Worm (Caenorhabditis elegans) whole organism, young adult: Measurements from ENCODE around the gene F35H8.12.
A peak's percentile ranks its signal among the peaks of the same experiment; 100 is the strongest.

Source experiments
- B0019.2 ChIP-seq: fragments of 200-800 bp; sonication (Bioruptor generic); conservative IDR thresholded peaks from 2 replicates; pipeline ENCODE4 v1.3.6; 2022; ENCODE audit warnings: missing genetic modification reagents, missing genetic modification characterization, missing compliant biosample characterization
- C06A6.2 ChIP-seq: fragments of 200-800 bp; sonication (Bioruptor generic); conservative IDR thresholded peaks from 2 replicates; pipeline ENCODE4 v1.3.6; 2022; ENCODE audit warnings: missing genetic modification characterization, missing compliant biosample characterization
- F10E7.11 ChIP-seq: sonication (generic microtip); optimal IDR thresholded peaks from 2 replicates; lab custom pipeline; 2017; ENCODE audit warnings: mild to moderate bottlenecking, missing genetic modification characterization, moderate library complexity, missing compliant biosample characterization
- F23B12.7 ChIP-seq: sonication (generic microtip); optimal IDR thresholded peaks from 2 replicates; lab custom pipeline; 2017; ENCODE audit warnings: missing genetic modification characterization, mild to moderate bottlenecking, missing compliant biosample characterization, antibody characterized with exemption, moderate library complexity; ENCODE audit not compliant: insufficient read depth
- F33H1.4 ChIP-seq: fragments of 200-800 bp; sonication (Bioruptor generic); IDR thresholded peaks from 2 replicates; pipeline ENCODE4 v1.3.6; 2022; ENCODE audit warnings: missing genetic modification reagents, missing genetic modification characterization, missing compliant biosample characterization
- F39B2.1 ChIP-seq: fragments of 200-800 bp; sonication (Bioruptor generic); IDR thresholded peaks from 2 replicates; pipeline ENCODE4 v1.3.6; 2022; ENCODE audit warnings: missing genetic modification reagents, missing genetic modification characterization, missing compliant biosample characterization
- F49E8.2 ChIP-seq: sonication (generic microtip); optimal IDR thresholded peaks from 3 replicates; lab custom pipeline; 2017; ENCODE audit warnings: missing genetic modification characterization, mild to moderate bottlenecking, missing compliant biosample characterization, antibody characterized with exemption, moderate library complexity; ENCODE audit not compliant: insufficient read depth
- K11D2.4 ChIP-seq: fragments of 200-800 bp; sonication (Bioruptor generic); IDR thresholded peaks from 2 replicates; pipeline ENCODE4 v1.3.6; 2022; ENCODE audit warnings: missing genetic modification reagents, missing genetic modification characterization, missing compliant biosample characterization
- ZK185.1 ChIP-seq: sonication (generic microtip); optimal IDR thresholded peaks from 2 replicates; lab custom pipeline; 2016; ENCODE audit warnings: mild to moderate bottlenecking, missing genetic modification characterization, missing compliant biosample characterization; ENCODE audit not compliant: poor library complexity, severe bottlenecking
- aptf-3 ChIP-seq: fragments of 200-800 bp; sonication (Bioruptor generic); IDR thresholded peaks from 2 replicates; pipeline ENCODE4 v1.3.6; 2022; ENCODE audit warnings: missing genetic modification characterization, missing compliant biosample characterization
- attf-3 ChIP-seq: fragments of 200-800 bp; sonication (Bioruptor generic); conservative IDR thresholded peaks from 2 replicates; pipeline ENCODE4 v1.3.6; 2022; ENCODE audit warnings: missing genetic modification reagents, missing genetic modification characterization, missing compliant biosample characterization
- ceh-40 ChIP-seq: fragments of 200-800 bp; sonication (Bioruptor generic); IDR thresholded peaks from 2 replicates; pipeline ENCODE4 v1.3.6; 2022; ENCODE audit warnings: missing genetic modification characterization, missing compliant biosample characterization
- ceh-91 ChIP-seq: fragments of 200-800 bp; sonication (Bioruptor generic); IDR thresholded peaks from 2 replicates; pipeline ENCODE4 v1.3.6; 2022; ENCODE audit warnings: missing genetic modification reagents, missing genetic modification characterization, missing compliant biosample characterization
- dpl-1 ChIP-seq: fragments of 150-350 bp; optimal IDR thresholded peaks from 2 replicates; lab custom pipeline; 2014; ENCODE audit warnings: missing biosample characterization, missing genetic modification reagents, missing genetic modification characterization
- efl-1 ChIP-seq: fragments of 150-350 bp; optimal IDR thresholded peaks from 2 replicates; lab custom pipeline; 2014; ENCODE audit warnings: missing biosample characterization, missing genetic modification reagents, missing genetic modification characterization
- egl-44 ChIP-seq: fragments of 200-800 bp; sonication (Bioruptor generic); IDR thresholded peaks from 2 replicates; pipeline ENCODE4 v1.3.6; 2022; ENCODE audit warnings: missing genetic modification reagents, missing genetic modification characterization, missing compliant biosample characterization
- egrh-3 ChIP-seq: fragments of 200-800 bp; sonication (Bioruptor generic); IDR thresholded peaks from 2 replicates; pipeline ENCODE4 v1.3.6; 2022; ENCODE audit warnings: missing genetic modification reagents, missing genetic modification characterization, missing compliant biosample characterization
- gei-17 ChIP-seq: fragments of 200-800 bp; sonication (Bioruptor generic); optimal IDR thresholded peaks from 2 replicates; lab custom pipeline; 2018; ENCODE audit warnings: mild to moderate bottlenecking, missing genetic modification characterization, missing compliant biosample characterization
- him-1 ChIP-seq: sonication (generic microtip); optimal IDR thresholded peaks from 2 replicates; lab custom pipeline; 2016; ENCODE audit warnings: missing genotype, missing genetic modification reagents, missing genetic modification characterization, missing compliant biosample characterization
- hsf-1 ChIP-seq: fragments of 200-800 bp; sonication (Bioruptor generic); IDR thresholded peaks from 2 replicates; pipeline ENCODE4 v1.3.6; 2022; ENCODE audit warnings: missing genetic modification reagents, missing genetic modification characterization, missing compliant biosample characterization
- lin-26 ChIP-seq: fragments of 200-800 bp; sonication (Bioruptor generic); IDR thresholded peaks from 2 replicates; pipeline ENCODE4 v1.3.6; 2022; ENCODE audit warnings: missing genetic modification reagents, missing genetic modification characterization, missing compliant biosample characterization
- lsl-1 ChIP-seq: fragments of 200-800 bp; sonication (Bioruptor generic); optimal IDR thresholded peaks from 2 replicates; lab custom pipeline; 2018; ENCODE audit warnings: mild to moderate bottlenecking, missing genetic modification characterization, moderate library complexity, missing compliant biosample characterization
- madf-3 ChIP-seq: fragments of 200-800 bp; sonication (Bioruptor generic); IDR thresholded peaks from 2 replicates; pipeline ENCODE4 v1.3.6; 2022; ENCODE audit warnings: missing genetic modification reagents, missing genetic modification characterization, missing compliant biosample characterization
- madf-6 ChIP-seq: fragments of 200-800 bp; sonication (Bioruptor generic); IDR thresholded peaks from 2 replicates; pipeline ENCODE4 v1.3.6; 2022; ENCODE audit warnings: missing genetic modification reagents, missing genetic modification characterization, missing compliant biosample characterization
- madf-8 ChIP-seq: fragments of 200-800 bp; sonication (Bioruptor generic); conservative IDR thresholded peaks from 2 replicates; pipeline ENCODE4 v1.3.6; 2022; ENCODE audit warnings: missing genetic modification reagents, missing genetic modification characterization, missing compliant biosample characterization
- mxl-1 ChIP-seq: sonication (generic microtip); optimal IDR thresholded peaks from 2 replicates; lab custom pipeline; 2016; ENCODE audit warnings: missing genetic modification characterization, missing compliant biosample characterization
- nhr-80 ChIP-seq: sonication (generic microtip); optimal IDR thresholded peaks from 2 replicates; lab custom pipeline; 2016; ENCODE audit warnings: missing genetic modification characterization, missing compliant biosample characterization
- nhr-90 ChIP-seq: sonication (generic microtip); optimal IDR thresholded peaks from 2 replicates; lab custom pipeline; 2016; ENCODE audit warnings: missing genotype, mild to moderate bottlenecking, missing genetic modification characterization, missing compliant biosample characterization
- rcor-1 ChIP-seq: fragments of 200-800 bp; sonication (Bioruptor generic); IDR thresholded peaks from 2 replicates; pipeline ENCODE4 v1.3.6; 2022; ENCODE audit warnings: missing genetic modification reagents, missing genetic modification characterization, missing compliant biosample characterization
- snpc-1.3 ChIP-seq: sonication (generic microtip); optimal IDR thresholded peaks from 2 replicates; lab custom pipeline; 2017; ENCODE audit warnings: missing genetic modification characterization, mild to moderate bottlenecking, missing compliant biosample characterization, antibody characterized with exemption, moderate library complexity, missing genotype, missing genetic modification reagents; ENCODE audit not compliant: insufficient read depth
- snpc-3.4 ChIP-seq: sonication (generic microtip); optimal IDR thresholded peaks from 2 replicates; lab custom pipeline; 2017; ENCODE audit warnings: missing genetic modification characterization, mild to moderate bottlenecking, missing compliant biosample characterization, antibody characterized with exemption, moderate library complexity, missing genotype, missing genetic modification reagents
- tbp1 ChIP-seq: fragments of 200-800 bp; sonication (Bioruptor generic); optimal IDR thresholded peaks from 2 replicates; lab custom pipeline; 2018; ENCODE audit warnings: mild to moderate bottlenecking, missing genetic modification characterization, missing compliant biosample characterization
- tbx-9 ChIP-seq: sonication (generic microtip); optimal IDR thresholded peaks from 2 replicates; lab custom pipeline; 2016; ENCODE audit warnings: borderline replicate concordance, missing genetic modification characterization, inconsistent platforms, missing compliant biosample characterization
- tlf-1 ChIP-seq: fragments of 200-800 bp; sonication (Bioruptor generic); optimal IDR thresholded peaks from 2 replicates; lab custom pipeline; 2018; ENCODE audit warnings: mild to moderate bottlenecking, missing genetic modification characterization, missing compliant biosample characterization
- unc-130 ChIP-seq: sonication (generic microtip); optimal IDR thresholded peaks from 2 replicates; lab custom pipeline; 2016; ENCODE audit warnings: missing genetic modification reagents, missing genetic modification characterization, missing compliant biosample characterization
- xnd-1 ChIP-seq: sonication (generic microtip); optimal IDR thresholded peaks from 2 replicates; lab custom pipeline; 2016; ENCODE audit warnings: missing genotype, missing genetic modification reagents, missing genetic modification characterization, missing compliant biosample characterization
- ztf-18 ChIP-seq: sonication (generic microtip); optimal IDR thresholded peaks from 2 replicates; lab custom pipeline; 2016; ENCODE audit warnings: missing genotype, mild to moderate bottlenecking, missing genetic modification characterization, missing compliant biosample characterization
- ztf-22 ChIP-seq: fragments of 200-800 bp; sonication (Bioruptor generic); optimal IDR thresholded peaks from 2 replicates; lab custom pipeline; 2018; ENCODE audit warnings: mild to moderate bottlenecking, missing genetic modification characterization, moderate library complexity, missing compliant biosample characterization
- ztf-25 ChIP-seq: fragments of 200-800 bp; sonication (Bioruptor generic); IDR thresholded peaks from 2 replicates; pipeline ENCODE4 v1.3.6; 2022; ENCODE audit warnings: missing genetic modification reagents, missing genetic modification characterization, missing compliant biosample characterization

Gene F35H8.12

DNA sequence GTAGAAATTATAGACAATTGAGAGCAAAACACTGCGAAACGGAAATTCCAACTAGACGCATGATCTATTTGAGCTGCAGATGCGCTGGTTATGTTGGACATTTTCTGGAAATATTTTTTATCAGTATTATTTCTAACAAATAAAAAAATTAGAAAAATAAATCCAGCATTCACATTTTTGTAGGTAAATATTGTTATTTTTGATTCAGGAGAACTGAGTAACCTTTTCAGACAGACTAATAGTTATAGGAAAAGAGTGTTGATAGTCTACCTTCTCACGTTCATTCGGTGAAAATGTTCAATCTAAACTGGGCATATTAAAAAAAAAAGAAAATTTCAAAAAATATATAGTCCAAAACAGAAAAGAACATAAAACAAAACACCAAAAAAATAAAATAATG is 30.1 kb upstream of the F35H8.12 start, which contains the start of gene sra-1:
TSS of gene sra-1 (minus strand) at position 101 of the 400 bp plus-strand sequence.
- no peak for TF ChIP-seq ceh-40
- no peak for TF ChIP-seq ztf-18 (tag; lab: Kevin White, UChicago)
- TF ChIP-seq aptf-3 (GFP tag; lab: Robert Waterston, UW): no peak
- no peak for TF ChIP-seq ztf-25
- TF ChIP-seq attf-3 (GFP tag; lab: Robert Waterston, UW): no peak
- TF ChIP-seq, all 124 proteins: peak for 0

DNA sequence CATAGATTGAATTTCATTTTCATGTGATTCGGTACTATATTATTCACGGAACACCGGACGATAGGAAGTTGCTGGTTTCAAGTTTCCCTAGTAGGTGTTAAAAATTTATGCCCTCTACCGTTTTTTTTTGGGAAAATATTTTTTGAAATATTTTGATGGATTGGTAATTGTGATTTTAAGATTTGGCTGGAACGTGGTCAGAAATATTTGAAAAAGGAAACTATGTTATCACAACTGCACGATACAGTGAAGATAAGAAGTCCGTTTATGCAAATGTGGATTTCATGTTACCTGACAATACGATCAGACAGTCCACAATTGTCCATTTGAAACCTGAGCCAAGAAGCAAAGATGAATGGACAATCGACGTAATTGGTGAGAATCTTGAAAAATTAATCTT is 28.6 kb upstream of the F35H8.12 start, which contains the start of gene AH6.17:
TSS of gene AH6.17 (plus strand) at position 185 of the 400 bp plus-strand sequence.
- TF ChIP-seq egl-44 (no peak), F10E7.11 (no peak), ztf-22 (GFP tag; lab: Kevin White, UChicago) (no peak), F49E8.2 (no peak), C06A6.2 (no peak), unc-130 (GFP tag; lab: Kevin White, UChicago) (no peak), mxl-1 (tag; lab: Kevin White, UChicago) (no peak), lin-26 (GFP tag; lab: Robert Waterston, UW) (no peak)

DNA sequence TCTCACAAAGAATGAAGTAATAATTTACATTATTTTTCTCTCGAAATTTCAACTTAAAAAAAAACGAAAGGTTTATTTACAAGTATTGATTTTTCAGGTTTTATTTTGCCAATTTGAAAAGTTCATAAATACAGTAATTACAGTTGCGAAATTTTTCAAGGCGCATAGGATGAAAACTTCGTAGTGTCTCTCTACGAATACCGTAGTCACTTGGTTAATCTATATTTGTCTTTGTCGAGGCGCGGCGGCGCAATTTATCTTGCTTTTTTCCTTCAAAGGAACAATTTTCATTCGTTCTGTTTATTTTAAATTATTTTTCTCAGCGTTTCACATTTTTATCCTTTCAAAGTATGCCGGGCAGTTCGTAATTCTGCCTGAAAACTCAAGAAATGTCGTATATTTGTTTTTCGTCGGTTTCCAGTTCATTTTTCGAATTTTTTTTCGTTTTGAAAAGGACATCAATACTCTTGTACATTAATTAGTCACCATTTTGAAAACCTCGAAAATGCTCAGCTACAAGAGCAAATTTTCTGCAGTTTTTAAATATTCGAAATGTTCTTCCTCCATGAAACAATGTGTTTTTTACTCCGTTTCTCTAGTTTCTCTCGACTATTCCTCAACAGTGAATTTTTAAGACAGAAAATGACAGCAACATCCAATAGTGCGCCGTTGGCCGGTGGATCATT is 28.0 kb upstream of the F35H8.12 start, which contains the start of gene mex-6:
TSS of gene mex-6 (plus strand) at position 636 of the 686 bp plus-strand sequence.
- peak; percentile 66; the same call in 1 of the 2 replicates for TF ChIP-seq hsf-1
- TF ChIP-seq tlf-1 (GFP tag; lab: Kevin White, UChicago): peak; percentile 32
- TF ChIP-seq gei-17 (GFP tag; lab: Kevin White, UChicago): no peak
- TF ChIP-seq efl-1 (GFP tag; lab: Kevin White, UChicago): peak; percentile 95
- TF ChIP-seq F33H1.4 (GFP tag; lab: Robert Waterston, UW): peak; percentile 94
- TF ChIP-seq nhr-90 (tag; lab: Kevin White, UChicago): no peak
- no peak for TF ChIP-seq tbp1
- peak; percentile 85 for TF ChIP-seq ceh-91 (GFP tag; lab: Robert Waterston, UW)
- no peak for TF ChIP-seq ZK185.1 (tag; lab: Kevin White, UChicago)
- TF ChIP-seq xnd-1: peak; percentile 92
- peak; percentile 92 for TF ChIP-seq madf-8 (GFP tag; lab: Robert Waterston, UW)
- 0 out of 2 replicates have a peak, but pooled peaks have one; percentile 57 for TF ChIP-seq B0019.2 (GFP tag; lab: Robert Waterston, UW)
- no peak for TF ChIP-seq tbx-9 (tag; lab: Kevin White, UChicago)
- TF ChIP-seq unc-130 (GFP tag; lab: Kevin White, UChicago): peak; percentile 52
- no peak for TF ChIP-seq ztf-22 (GFP tag; lab: Kevin White, UChicago)
- TF ChIP-seq madf-3 (GFP tag; lab: Robert Waterston, UW): peak; percentile 42; the same call in 1 of the 2 replicates
- TF ChIP-seq snpc-1.3 (tag; lab: Kevin White, UChicago): peak; percentile 49
- no peak for TF ChIP-seq F39B2.1 (GFP tag; lab: Robert Waterston, UW)
- peak; percentile 30 for TF ChIP-seq F49E8.2
- peak; percentile 45; the same call in 1 of the 2 replicates for TF ChIP-seq attf-3 (GFP tag; lab: Robert Waterston, UW)
- peak; percentile 70 for TF ChIP-seq dpl-1 (GFP tag; lab: Kevin White, UChicago)
- no peak for TF ChIP-seq F23B12.7 (tag; lab: Kevin White, UChicago)
- peak; percentile 52; the same call in 1 of the 2 replicates for TF ChIP-seq rcor-1 (GFP tag; lab: Robert Waterston, UW)
- peak; percentile 98 for TF ChIP-seq lsl-1 (GFP tag; lab: Kevin White, UChicago)
- no peak for TF ChIP-seq nhr-80 (tag; lab: Kevin White, UChicago)
- TF ChIP-seq egrh-3: no peak
- peak; percentile 53 for TF ChIP-seq him-1 (tag; lab: Kevin White, UChicago)
- TF ChIP-seq K11D2.4 (GFP tag; lab: Robert Waterston, UW): no peak
- peak; percentile 97 for TF ChIP-seq madf-6 (GFP tag; lab: Robert Waterston, UW)
- TF ChIP-seq snpc-3.4 (tag; lab: Kevin White, UChicago): peak; percentile 58
